Worm (Caenorhabditis elegans): ENCODE data around the gene dpf-4.

Gene dpf-4

DNA sequence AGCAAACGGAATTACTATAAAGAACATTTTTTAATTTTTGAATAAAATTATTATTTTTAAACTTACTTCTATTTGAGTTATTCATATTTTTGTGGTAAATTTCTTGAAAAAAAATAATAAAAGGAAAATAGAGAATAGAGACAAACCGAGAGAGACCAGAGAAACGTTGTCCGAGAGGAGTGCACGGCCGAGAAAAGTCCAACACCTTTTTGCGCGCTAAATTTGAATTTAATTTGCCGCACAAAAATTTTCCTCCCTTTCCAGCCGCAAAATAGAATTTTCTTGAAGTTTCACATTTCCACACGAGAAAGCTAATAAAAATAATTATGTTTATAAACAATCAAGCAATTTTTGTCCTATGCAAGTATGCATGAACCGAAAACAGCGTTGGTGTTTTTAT lies 12.7 kb downstream of the dpf-4 start, which contains the start of the genes F01F1.11 and F01F1.3 (continued):
- peak; percentile 90 for TF ChIP-seq snu-23 (GFP tag; optimal IDR thresholded peaks at IDR 0.05)

DNA sequence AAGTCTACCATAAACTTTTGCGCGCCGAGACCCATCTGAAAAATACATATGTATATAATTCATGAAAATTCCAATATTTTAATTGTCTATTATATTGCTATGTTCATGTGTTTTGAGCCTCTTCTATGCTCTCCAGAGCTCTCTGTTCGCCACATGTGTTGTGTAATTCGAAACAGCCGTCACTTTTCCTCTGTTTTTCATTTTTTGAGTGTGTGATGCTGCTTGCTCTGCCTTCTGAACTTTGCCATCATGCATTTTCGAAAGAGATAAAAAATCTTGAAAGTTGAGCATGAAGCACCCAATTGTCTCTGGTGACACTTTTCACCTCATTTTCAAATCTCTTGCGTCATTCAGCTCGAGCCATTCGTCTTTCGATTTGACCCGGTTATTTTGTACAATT lies 13.2 kb downstream of the dpf-4 start:
- TF ChIP-seq pax-3 (tag; optimal IDR thresholded peaks at IDR 0.05) (no peak), nhr-71 (tag; optimal IDR thresholded peaks at IDR 0.05) (peak; percentile 23), dsc-1 (tag; optimal IDR thresholded peaks at IDR 0.05) (peak; percentile 98), egl-27 (tag; optimal IDR thresholded peaks at IDR 0.05) (no peak), lir-3 (tag; optimal IDR thresholded peaks at IDR 0.05; ENCODE audit: poor library complexity) (no peak), lin-14 (GFP tag; optimal IDR thresholded peaks at IDR 0.05) (peak; percentile 31), fkh-4 (tag; optimal IDR thresholded peaks at IDR 0.05; ENCODE audit: borderline replicate concordance) (peak; percentile 90), nhr-47 (tag; optimal IDR thresholded peaks at IDR 0.05) (no peak), rnt-1 (tag; optimal IDR thresholded peaks at IDR 0.05) (peak; percentile 42), lin-35 (GFP tag; optimal IDR thresholded peaks at IDR 0.05) (no peak), unc-62 (GFP tag; optimal IDR thresholded peaks at IDR 0.05) (no peak), nhr-237 (tag; optimal IDR thresholded peaks at IDR 0.05) (no peak), fos-1 (tag; optimal IDR thresholded peaks at IDR 0.05) (no peak), blmp-1 (tag; optimal IDR thresholded peaks at IDR 0.05) (no peak)

ce11 chrIII:5874263-5874662 lies 15.2 kb downstream of the dpf-4 start:
- no peak for TF ChIP-seq isw-1 (GFP tag; IDR thresholded peaks at IDR 0.05)
- TF ChIP-seq swsn-7 (tag; optimal IDR thresholded peaks at IDR 0.05): peak; percentile 11
- TF ChIP-seq nhr-85 (tag): peak; percentile 86
- peak; percentile 58 for TF ChIP-seq nhr-19 (GFP tag; conservative IDR thresholded peaks at IDR 0.05)
- no peak for TF ChIP-seq tbx-2 (tag; optimal IDR thresholded peaks at IDR 0.05)
- peak in 1 of 3 experiments; percentile 31 for TF ChIP-seq dpl-1 (GFP tag; optimal IDR thresholded peaks at IDR 0.05)
- TF ChIP-seq ztf-4 (tag; optimal IDR thresholded peaks at IDR 0.05): peak; percentile 54
- no peak for TF ChIP-seq hpl-2 (GFP tag; optimal IDR thresholded peaks at IDR 0.05)
- peak in 1 of 2 experiments; percentile 24 for TF ChIP-seq lsy-2 (tag; optimal IDR thresholded peaks at IDR 0.05)
- TF ChIP-seq irx-1 (tag; optimal IDR thresholded peaks at IDR 0.05): no peak
- TF ChIP-seq C16A3.4 (tag; optimal IDR thresholded peaks at IDR 0.05): peak; percentile 18
- no peak for TF ChIP-seq zip-4 (GFP tag; optimal IDR thresholded peaks at IDR 0.05)
- TF ChIP-seq nhr-47 (tag; optimal IDR thresholded peaks at IDR 0.05): peak; percentile 47
- TF ChIP-seq lin-35 (GFP tag; optimal IDR thresholded peaks at IDR 0.05): peak in 1 of 2 experiments; percentile 72
- TF ChIP-seq lin-14 (GFP tag; optimal IDR thresholded peaks at IDR 0.05): peak; percentile 23
- peak; percentile 22; the same call in 1 of the 2 replicates for TF ChIP-seq grh-1 (GFP tag; IDR thresholded peaks at IDR 0.05)
- TF ChIP-seq efl-1 (optimal IDR thresholded peaks at IDR 0.05): peak in 1 of 2 experiments; percentile 14
- TF ChIP-seq efl-1 (GFP tag; optimal IDR thresholded peaks at IDR 0.05 in 1 of 2): peak in 1 of 2 experiments; percentile 60
- peak; percentile 39 for TF ChIP-seq blmp-1 (tag; optimal IDR thresholded peaks at IDR 0.05)
- no peak for TF ChIP-seq hlh-4 (tag; optimal IDR thresholded peaks at IDR 0.05)
- peak; percentile 46 for TF ChIP-seq lin-13 (GFP tag; optimal IDR thresholded peaks at IDR 0.05)
- TF ChIP-seq aly-2 (tag; optimal IDR thresholded peaks at IDR 0.05): peak; percentile 65
- TF ChIP-seq mab-9 (GFP tag; IDR thresholded peaks at IDR 0.05): no peak
- TF ChIP-seq nhr-71 (tag; optimal IDR thresholded peaks at IDR 0.05): peak; percentile 83
- peak in 4 of 6 experiments; percentile 7 to 51 (median 35) for TF ChIP-seq elt-3 (tag; optimal IDR thresholded peaks at IDR 0.05)
- TF ChIP-seq snu-23 (GFP tag; optimal IDR thresholded peaks at IDR 0.05): peak; percentile 75
- TF ChIP-seq ceh-88 (GFP tag; IDR thresholded peaks at IDR 0.05): 0 out of 2 replicates have a peak, but pooled peaks have one; percentile 11
- no peak for TF ChIP-seq Y116A8C.19 (tag; optimal IDR thresholded peaks at IDR 0.05; ENCODE audit: borderline replicate concordance)
- TF ChIP-seq nhr-20 (tag; optimal IDR thresholded peaks at IDR 0.05): peak; percentile 77
- peak; percentile 16 for TF ChIP-seq xbp-1 (tag; optimal IDR thresholded peaks at IDR 0.05)
- TF ChIP-seq egl-27 (tag; optimal IDR thresholded peaks at IDR 0.05): no peak
- peak; percentile 91 for TF ChIP-seq ama-1 (optimal IDR thresholded peaks at IDR 0.05)
- TF ChIP-seq elt-2 (tag; optimal IDR thresholded peaks at IDR 0.05): peak; percentile 13
- TF ChIP-seq nhr-90 (tag; optimal IDR thresholded peaks at IDR 0.05; ENCODE audit: poor library complexity): peak; percentile 85

Data from whole organism, L1 larva.